Worm (Caenorhabditis elegans) whole organism, L3 larva: ENCODE data around the gene spe-36.

Source experiments
- ZK546.5 ChIP-seq: sonication (generic microtip); optimal IDR thresholded peaks from 2 replicates; lab custom pipeline; 2017; ENCODE audit warnings: missing biosample characterization, missing genetic modification characterization
- ceh-16 ChIP-seq: sonication (generic microtip); optimal IDR thresholded peaks from 2 replicates; lab custom pipeline; 2017; ENCODE audit warnings: missing biosample characterization, missing genetic modification characterization
- daf-12 ChIP-seq: fragments of 150-350 bp; optimal IDR thresholded peaks from 2 replicates; lab custom pipeline; 2014; ENCODE audit warnings: missing biosample characterization, missing genetic modification reagents, missing genetic modification characterization
- egl-27 ChIP-seq: sonication (generic microtip); optimal IDR thresholded peaks from 4 replicates; lab custom pipeline; 2017; ENCODE audit warnings: missing biosample characterization, missing genetic modification reagents, missing genetic modification characterization
- elt-1 ChIP-seq: fragments of 150-350 bp; optimal IDR thresholded peaks from 2 replicates; lab custom pipeline; 2014; ENCODE audit warnings: missing biosample characterization, missing genetic modification characterization
- elt-2 ChIP-seq: sonication (generic microtip); optimal IDR thresholded peaks from 2 replicates; lab custom pipeline; 2016; ENCODE audit warnings: missing genetic modification reagents, mild to moderate bottlenecking, missing genetic modification characterization, missing compliant biosample characterization
- elt-3 ChIP-seq, 3 experiments: fragments of 150-350 bp in 1 of 3; sonication (generic microtip) in 2 of 3; optimal IDR thresholded peaks; 2 replicates in 2 of 3; 4 replicates in 1 of 3; lab custom pipeline; 2014 to 2017; ENCODE audit warnings: missing biosample characterization in 3 of 3, missing genetic modification characterization in 3 of 3
- eor-1 ChIP-seq, 2 experiments: fragments of 150-350 bp; optimal IDR thresholded peaks; 2 replicates each; lab custom pipeline; 2014 to 2018; ENCODE audit warnings: missing biosample characterization in 2 of 2, missing genetic modification characterization in 2 of 2
- fkh-10 ChIP-seq: sonication (generic microtip); optimal IDR thresholded peaks from 2 replicates; lab custom pipeline; 2017; ENCODE audit warnings: missing biosample characterization, missing genetic modification reagents, missing genetic modification characterization
- jun-1 ChIP-seq: fragments of 150-350 bp; optimal IDR thresholded peaks from 2 replicates; lab custom pipeline; 2014; ENCODE audit warnings: missing biosample characterization, missing genetic modification reagents, missing genetic modification characterization
- lin-15B ChIP-seq: fragments of 150-350 bp; optimal IDR thresholded peaks from 2 replicates; lab custom pipeline; 2014; ENCODE audit warnings: missing biosample characterization, missing genetic modification characterization
- lin-39 ChIP-seq: fragments of 150-350 bp; optimal IDR thresholded peaks from 2 replicates; lab custom pipeline; 2018; ENCODE audit warnings: missing biosample characterization, missing genetic modification reagents, missing genetic modification characterization
- mml-1 ChIP-seq: fragments of 150-350 bp; sonication (generic microtip); optimal IDR thresholded peaks from 3 replicates; lab custom pipeline; 2014; ENCODE audit warnings: missing biosample characterization, missing genetic modification characterization
- nfya-1 ChIP-seq: sonication (generic microtip); optimal IDR thresholded peaks from 2 replicates; lab custom pipeline; 2017; ENCODE audit warnings: missing genetic modification characterization, mild to moderate bottlenecking, missing compliant biosample characterization, antibody characterized with exemption, moderate library complexity; ENCODE audit not compliant: insufficient read depth
- nhr-23 ChIP-seq: fragments of 150-350 bp; optimal IDR thresholded peaks from 2 replicates; lab custom pipeline; 2014; ENCODE audit warnings: missing biosample characterization, missing genetic modification reagents, missing genetic modification characterization
- nhr-237 ChIP-seq: fragments of 150-350 bp; optimal IDR thresholded peaks from 2 replicates; lab custom pipeline; 2014; ENCODE audit warnings: missing biosample characterization, missing genetic modification characterization
- nhr-25 ChIP-seq: sonication (generic microtip); optimal IDR thresholded peaks from 2 replicates; lab custom pipeline; 2017; ENCODE audit warnings: missing biosample characterization, missing genetic modification characterization
- nhr-28 ChIP-seq: fragments of 150-350 bp; optimal IDR thresholded peaks from 2 replicates; lab custom pipeline; 2014; ENCODE audit warnings: missing biosample characterization, missing genetic modification characterization
- nhr-43 ChIP-seq: sonication (generic microtip); optimal IDR thresholded peaks from 2 replicates; lab custom pipeline; 2016; ENCODE audit warnings: mild to moderate bottlenecking, missing genetic modification characterization, missing compliant biosample characterization; ENCODE audit not compliant: poor library complexity, severe bottlenecking
- nhr-67 ChIP-seq: fragments of 150-350 bp; optimal IDR thresholded peaks from 2 replicates; lab custom pipeline; 2014; ENCODE audit warnings: missing biosample characterization, missing genetic modification characterization
- nhr-76 ChIP-seq: fragments of 150-350 bp; sonication (generic microtip); optimal IDR thresholded peaks from 5 replicates; lab custom pipeline; 2014; ENCODE audit warnings: missing biosample characterization, missing genetic modification characterization
- nhr-77 ChIP-seq: fragments of 150-350 bp; optimal IDR thresholded peaks from 2 replicates; lab custom pipeline; 2014; ENCODE audit warnings: missing biosample characterization, missing genetic modification characterization
- pha-4 ChIP-seq: fragments of 150-350 bp; optimal IDR thresholded peaks from 2 replicates; lab custom pipeline; 2014; ENCODE audit warnings: missing biosample characterization, missing genetic modification reagents, missing genetic modification characterization
- pqm-1 ChIP-seq: fragments of 150-350 bp; optimal IDR thresholded peaks from 2 replicates; lab custom pipeline; 2017; ENCODE audit warnings: missing biosample characterization, missing genetic modification characterization, inconsistent platforms
- skn-1 ChIP-seq: fragments of 150-350 bp; optimal IDR thresholded peaks from 2 replicates; lab custom pipeline; 2014; ENCODE audit warnings: missing biosample characterization, missing genetic modification characterization
- snpc-4 ChIP-seq: fragments of 150-350 bp; optimal IDR thresholded peaks from 2 replicates; lab custom pipeline; 2014; ENCODE audit warnings: missing biosample characterization, missing genetic modification characterization
- tbx-2 ChIP-seq: sonication (generic microtip); optimal IDR thresholded peaks from 2 replicates; lab custom pipeline; 2016; ENCODE audit warnings: mild to moderate bottlenecking, missing genetic modification characterization, missing compliant biosample characterization
- unc-62 ChIP-seq: fragments of 150-350 bp; sonication (generic microtip); optimal IDR thresholded peaks from 4 replicates; lab custom pipeline; 2014; ENCODE audit warnings: missing biosample characterization, missing genetic modification reagents, missing genetic modification characterization
- zag-1 ChIP-seq: fragments of 150-350 bp; optimal IDR thresholded peaks from 2 replicates; lab custom pipeline; 2014; ENCODE audit warnings: missing biosample characterization, missing genetic modification characterization

spe-36 gene

ce11 chrIV:11592165-11592564 lies at the start of gene spe-36:
TSS of gene spe-36 (minus strand) at chrIV:11592265.
- TF ChIP-seq lin-39 (no peak), tbx-2 (tag; lab: Kevin White, UChicago) (no peak), ZK546.5 (tag; lab: Kevin White, UChicago) (no peak), eor-1 (tag; optimal IDR thresholded peaks at IDR 0.05; lab: Kevin White, UChicago) (no peak)

DNA sequence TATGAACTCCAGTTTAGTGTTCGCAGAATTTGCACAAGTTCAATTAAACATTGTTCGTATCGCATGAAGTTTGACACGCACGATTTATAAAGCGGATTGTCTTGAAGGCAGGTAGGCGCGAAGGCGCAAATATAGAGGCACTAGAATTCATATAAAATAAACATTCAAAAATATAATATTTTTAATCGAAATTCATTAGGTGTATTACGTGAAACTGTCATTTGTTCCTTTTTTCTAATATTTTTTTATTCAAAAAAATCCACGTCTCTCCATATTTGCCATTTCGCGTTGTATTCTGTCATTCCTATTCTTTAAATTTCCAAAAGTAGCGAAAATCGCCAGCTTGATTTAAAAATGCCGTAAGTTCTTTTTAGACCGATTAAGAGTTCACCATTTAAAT lies 49.7 kb upstream of the spe-36 start, which contains the start of gene ZK809.1:
TSS of gene ZK809.1 (plus strand) at position 301 of the 400 bp plus-strand sequence.
- TF ChIP-seq egl-27 (tag; lab: Kevin White, UChicago) (no peak), daf-12 (no peak), nhr-237 (tag; lab: Kevin White, UChicago) (no peak), elt-1 (tag; lab: Kevin White, UChicago) (no peak), snpc-4 (no peak), mml-1 (tag; lab: Kevin White, UChicago) (no peak)

DNA sequence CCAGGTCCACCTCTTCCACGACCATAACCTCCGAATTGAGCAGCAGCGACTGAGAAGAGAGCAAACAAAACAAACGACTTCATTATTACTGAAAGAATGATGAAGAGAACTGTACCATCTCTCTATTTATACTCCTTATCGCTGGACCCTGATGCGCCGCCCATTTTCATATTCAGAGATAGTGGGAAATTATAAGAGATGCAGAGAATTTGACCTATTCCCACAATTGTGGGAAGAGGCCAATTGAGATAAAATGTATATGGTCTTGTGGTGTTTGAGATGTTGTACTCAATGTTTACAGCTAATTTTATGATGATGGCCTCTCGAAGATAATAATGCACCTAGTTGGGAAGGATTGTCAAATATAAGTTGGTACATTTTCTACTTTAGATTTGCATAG lies 48.9 kb upstream of the spe-36 start, which contains the start of gene ttr-50:
TSS of gene ttr-50 (minus strand) at position 101 of the 400 bp plus-strand sequence.
- TF ChIP-seq nhr-43 (tag; lab: Kevin White, UChicago) (no peak), fkh-10 (GFP tag; lab: Kevin White, UChicago) (no peak), nhr-67 (tag; lab: Kevin White, UChicago) (no peak), zag-1 (no peak), tbx-2 (tag; lab: Kevin White, UChicago) (no peak), nhr-23 (tag; lab: Kevin White, UChicago) (no peak)

ce11 chrIV:11638016-11638415 lies 46.0 kb upstream of the spe-36 start, which contains the start of gene rbm-17:
TSS of gene rbm-17 (plus strand) at chrIV:11638316.
- TF ChIP-seq snpc-4 (no peak), pqm-1 (tag; lab: Kevin White, UChicago) (no peak), daf-12 (no peak), skn-1 (tag; lab: Kevin White, UChicago) (no peak), zag-1 (no peak), nhr-76 (tag; lab: Kevin White, UChicago) (no peak), nhr-43 (tag; lab: Kevin White, UChicago) (no peak), eor-1 (tag; optimal IDR thresholded peaks at IDR 0.05; lab: Kevin White, UChicago) (no peak), unc-62 (GFP tag; lab: Kevin White, UChicago) (no peak), nfya-1 (tag; lab: Kevin White, UChicago) (no peak), lin-39 (no peak), nhr-28 (tag; lab: Kevin White, UChicago) (no peak), nhr-23 (tag; lab: Kevin White, UChicago) (no peak), nhr-25 (tag; lab: Kevin White, UChicago) (no peak), elt-2 (tag; lab: Kevin White, UChicago) (no peak), fkh-10 (GFP tag; lab: Kevin White, UChicago) (no peak)

ce11 chrIV:11636409-11636723 lies 44.3 kb upstream of the spe-36 start, which contains the start of gene F58B3.6:
TSS of gene F58B3.6 (plus strand) at chrIV:11636648.
- TF ChIP-seq jun-1 (no peak), nhr-23 (tag; lab: Kevin White, UChicago) (peak; percentile 40), pha-4 (no peak), unc-62 (GFP tag; lab: Kevin White, UChicago) (no peak), nfya-1 (tag; lab: Kevin White, UChicago) (peak; percentile 8), elt-2 (tag; lab: Kevin White, UChicago) (peak; percentile 7), elt-3 (tag; optimal IDR thresholded peaks at IDR 0.05; lab: Kevin White, UChicago) (no peak), nhr-237 (tag; lab: Kevin White, UChicago) (no peak), nhr-77 (tag; lab: Kevin White, UChicago) (no peak), lin-15B (tag; lab: Kevin White, UChicago) (no peak), ceh-16 (tag; lab: Kevin White, UChicago) (no peak)
